Fruit fly (Drosophila melanogaster): ENCODE data around the gene Archease.

The Archease gene

dm6 chr3R:21698895-21699300, 36.1 kb upstream of the Archease start (continued):
- TF ChIP-seq svp (GFP tag) (peak; percentile 87), CG3919 (GFP tag; optimal IDR thresholded peaks at IDR 0.05) (peak; percentile 86), Eip75B (GFP tag; optimal IDR thresholded peaks at IDR 0.05) (peak; percentile 79), fkh (GFP tag; optimal IDR thresholded peaks at IDR 0.05) (no peak), vri (GFP tag; optimal IDR thresholded peaks at IDR 0.05) (no peak), acj6 (GFP tag; optimal IDR thresholded peaks at IDR 0.05) (peak; percentile 85), CG3032 (tag; optimal IDR thresholded peaks at IDR 0.05) (peak; percentile 93), Smox (GFP tag; optimal IDR thresholded peaks at IDR 0.05) (peak; percentile 58), dac (GFP tag; optimal IDR thresholded peaks at IDR 0.05) (peak; percentile 61), Ets96B (tag; optimal IDR thresholded peaks at IDR 0.05) (peak; percentile 93), CG6808 (GFP tag; optimal IDR thresholded peaks at IDR 0.05) (peak; percentile 90), CG1621 (tag; optimal IDR thresholded peaks at IDR 0.05) (peak; percentile 80), Sox15 (GFP tag; optimal IDR thresholded peaks at IDR 0.05) (peak; percentile 69), Met (GFP tag; optimal IDR thresholded peaks at IDR 0.05) (peak; percentile 65), CG8319 (GFP tag; optimal IDR thresholded peaks at IDR 0.05) (peak; percentile 77), dsx (GFP tag; optimal IDR thresholded peaks at IDR 0.05; ENCODE audit: poor library complexity, severe bottlenecking) (peak; percentile 91), CG6854 (GFP tag; optimal IDR thresholded peaks at IDR 0.05) (peak; percentile 0), CG16779 (tag; optimal IDR thresholded peaks at IDR 0.05) (peak; percentile 72), spab (GFP tag; optimal IDR thresholded peaks at IDR 0.05) (peak; percentile 88), eg (GFP tag; IDR thresholded peaks at IDR 0.05) (peak; percentile 65; the same call in 1 of the 3 replicates), CG31627 (GFP tag; optimal IDR thresholded peaks at IDR 0.05) (peak; percentile 46), fd85E (GFP tag; optimal IDR thresholded peaks at IDR 0.05) (no peak), Lpt (GFP tag; optimal IDR thresholded peaks at IDR 0.05) (peak; percentile 79), achi (GFP tag; optimal IDR thresholded peaks at IDR 0.05) (peak; percentile 84)

dm6 chr3R:21693110-21693672, 30.4 kb upstream of the Archease start:
- TF ChIP-seq ss (GFP tag; optimal IDR thresholded peaks at IDR 0.05) (peak in 1 of 2 experiments; percentile 15), Sox15 (GFP tag; optimal IDR thresholded peaks at IDR 0.05) (no peak)

- TF ChIP-seq Eip78C (GFP tag) (peak; percentile 24), eg (GFP tag; IDR thresholded peaks at IDR 0.05) (no peak), CG32006 (GFP tag; optimal IDR thresholded peaks at IDR 0.05) (peak; percentile 5), CG15336 (GFP tag; IDR thresholded peaks at IDR 0.05) (peak; percentile 53; the same call in 1 of the 2 replicates), CG6276 (GFP tag; optimal IDR thresholded peaks at IDR 0.05) (peak; percentile 2)
Observed at dm6 chr3R:21691114-21691513, 28.3 kb upstream of the Archease start.

- TF ChIP-seq CG11902 (GFP tag; optimal IDR thresholded peaks at IDR 0.05) = no peak
- no peak for TF ChIP-seq CG10631 (GFP tag; optimal IDR thresholded peaks at IDR 0.05)
- peak; percentile 22 for TF ChIP-seq CG6276 (GFP tag; optimal IDR thresholded peaks at IDR 0.05)
- TF ChIP-seq Smox (GFP tag; optimal IDR thresholded peaks at IDR 0.05) = no peak
- TF ChIP-seq CG15336 (GFP tag; IDR thresholded peaks at IDR 0.05) = peak; percentile 61
- TF ChIP-seq Sox15 (GFP tag; optimal IDR thresholded peaks at IDR 0.05) = no peak
- 0 out of 3 replicates have a peak, but pooled peaks have one; percentile 34 for TF ChIP-seq eg (GFP tag; IDR thresholded peaks at IDR 0.05)
- TF ChIP-seq topi (GFP tag; optimal IDR thresholded peaks at IDR 0.05) = no peak
- TF ChIP-seq vri (GFP tag; optimal IDR thresholded peaks at IDR 0.05) = no peak
- 0 out of 3 replicates have a peak, but pooled peaks have one; percentile 11 for TF ChIP-seq CG6163 (GFP tag; IDR thresholded peaks at IDR 0.05)
- no peak for TF ChIP-seq dac (GFP tag; optimal IDR thresholded peaks at IDR 0.05)
- no peak for TF ChIP-seq CG8319 (GFP tag; optimal IDR thresholded peaks at IDR 0.05)
- TF ChIP-seq CG11294 (GFP tag; IDR thresholded peaks at IDR 0.05) = no peak
- no peak for TF ChIP-seq Eip93F (GFP tag; optimal IDR thresholded peaks at IDR 0.05)
- no peak for TF ChIP-seq dsx (GFP tag; optimal IDR thresholded peaks at IDR 0.05; ENCODE audit: poor library complexity, severe bottlenecking)
- no peak for TF ChIP-seq CG3919 (GFP tag; optimal IDR thresholded peaks at IDR 0.05)
- no peak for TF ChIP-seq net (GFP tag; optimal IDR thresholded peaks at IDR 0.05)
- no peak for TF ChIP-seq salr (GFP tag; optimal IDR thresholded peaks at IDR 0.05)
- no peak for TF ChIP-seq Sox102F (GFP tag; optimal IDR thresholded peaks at IDR 0.05)
- no peak for TF ChIP-seq fd85E (GFP tag; optimal IDR thresholded peaks at IDR 0.05)
- TF ChIP-seq fkh (GFP tag; optimal IDR thresholded peaks at IDR 0.05) = no peak
- no peak for TF ChIP-seq CG31627 (GFP tag; optimal IDR thresholded peaks at IDR 0.05)
- no peak for TF ChIP-seq CG8632 (GFP tag; optimal IDR thresholded peaks at IDR 0.05)
- TF ChIP-seq Ets96B (tag; optimal IDR thresholded peaks at IDR 0.05) = no peak
- TF ChIP-seq svp (GFP tag) = no peak
- TF ChIP-seq Hr4 (GFP tag; optimal IDR thresholded peaks at IDR 0.05) = peak; percentile 41
- TF ChIP-seq CG4318 (GFP tag; optimal IDR thresholded peaks at IDR 0.05) = no peak
- no peak for TF ChIP-seq esn (GFP tag; optimal IDR thresholded peaks at IDR 0.05)
- no peak for TF ChIP-seq ss (GFP tag; optimal IDR thresholded peaks at IDR 0.05)
- TF ChIP-seq Hr38 (GFP tag; optimal IDR thresholded peaks at IDR 0.05) = no peak
Observed at dm6 chr3R:21688596-21688995, 25.8 kb upstream of the Archease start.
